Fruit fly (Drosophila melanogaster) whole organism, embryonic: Measurements from ENCODE around the gene CG12112.

ENCODE experiments used
- Adf1 ChIP-seq: fragments of 200-800 bp; sonication (Bioruptor generic); IDR thresholded peaks from 2 replicates; pipeline ENCODE4 v1.3.6; 2022; ENCODE audit warnings: missing biosample characterization, missing genetic modification characterization
- Antp ChIP-seq: fragments of 200-800 bp; sonication (Bioruptor generic); optimal IDR thresholded peaks from 3 replicates; lab custom pipeline; 2016; ENCODE audit warnings: missing biosample characterization, missing genetic modification characterization
- CG10274 ChIP-seq: fragments of 200-800 bp; sonication (Bioruptor generic); optimal IDR thresholded peaks from 3 replicates; lab custom pipeline; 2017; ENCODE audit warnings: missing biosample characterization, mild to moderate bottlenecking, missing genetic modification characterization
- CG10431 ChIP-seq: fragments of 200-800 bp; sonication (Bioruptor generic); optimal IDR thresholded peaks from 3 replicates; lab custom pipeline; 2018; ENCODE audit warnings: missing biosample characterization, mild to moderate bottlenecking, missing genetic modification characterization
- CG11398 ChIP-seq: fragments of 200-800 bp; sonication (Bioruptor generic); optimal IDR thresholded peaks from 2 replicates; lab custom pipeline; 2016; ENCODE audit warnings: missing biosample characterization, missing genetic modification characterization
- CG12744 ChIP-seq: fragments of 200-800 bp; sonication (Bioruptor generic); optimal IDR thresholded peaks from 2 replicates; lab custom pipeline; 2016; ENCODE audit warnings: missing biosample characterization, missing genetic modification characterization
- CG13424 ChIP-seq: fragments of 200-800 bp; sonication (Bioruptor generic); optimal IDR thresholded peaks from 2 replicates; lab custom pipeline; 2019; ENCODE audit warnings: missing biosample characterization, mild to moderate bottlenecking, missing genetic modification characterization, moderate library complexity
- CG15696 ChIP-seq: fragments of 200-800 bp; sonication (Bioruptor generic); optimal IDR thresholded peaks from 2 replicates; lab custom pipeline; 2019; ENCODE audit warnings: missing biosample characterization, mild to moderate bottlenecking, missing genetic modification characterization, moderate library complexity
- CG17328 ChIP-seq: fragments of 200-800 bp; sonication (Bioruptor generic); IDR thresholded peaks from 2 replicates; pipeline ENCODE4 v1.3.6; 2022; ENCODE audit warnings: missing biosample characterization, missing genetic modification characterization
- CG17612 ChIP-seq: fragments of 200-800 bp; sonication (Bioruptor generic); IDR thresholded peaks from 2 replicates; pipeline ENCODE4 v1.3.6; 2022; ENCODE audit warnings: missing biosample characterization, missing genetic modification characterization
- CG2712 ChIP-seq: fragments of 200-800 bp; optimal IDR thresholded peaks from 3 replicates; lab custom pipeline; 2019; ENCODE audit warnings: missing biosample characterization, mild to moderate bottlenecking, missing genetic modification characterization, moderate library complexity
- CG31224 ChIP-seq: fragments of 200-800 bp; sonication (Bioruptor generic); IDR thresholded peaks from 2 replicates; pipeline ENCODE4 v1.3.6; 2022; ENCODE audit warnings: missing biosample characterization, missing genetic modification characterization
- CG31365 ChIP-seq: fragments of 200-800 bp; sonication (Bioruptor generic); optimal IDR thresholded peaks from 2 replicates; lab custom pipeline; 2018; ENCODE audit warnings: missing biosample characterization, mild to moderate bottlenecking, missing genetic modification characterization
- CG32767 ChIP-seq: fragments of 200-800 bp; sonication (Bioruptor generic); IDR thresholded peaks from 2 replicates; pipeline ENCODE4 v1.3.6; 2022; ENCODE audit warnings: missing biosample characterization, missing genetic modification characterization
- CG32772 ChIP-seq: fragments of 200-800 bp; sonication (Bioruptor generic); IDR thresholded peaks from 2 replicates; pipeline ENCODE4 v1.3.6; 2022; ENCODE audit warnings: missing biosample characterization, missing genetic modification characterization
- CG4707 ChIP-seq: fragments of 200-800 bp; sonication (Bioruptor generic); optimal IDR thresholded peaks from 2 replicates; lab custom pipeline; 2018; ENCODE audit warnings: missing biosample characterization, mild to moderate bottlenecking, missing genetic modification characterization, moderate library complexity
- CG6254 ChIP-seq: fragments of 200-800 bp; sonication (Bioruptor generic); optimal IDR thresholded peaks from 3 replicates; lab custom pipeline; 2017; ENCODE audit warnings: mild to moderate bottlenecking, missing biosample characterization, missing genetic modification reagents, missing genetic modification characterization
- CG8478 ChIP-seq: fragments of >200 bp; optimal IDR thresholded peaks from 2 replicates; lab custom pipeline; 2018
- CG8765 ChIP-seq: fragments of 200-800 bp; sonication (Bioruptor generic); IDR thresholded peaks from 2 replicates; pipeline ENCODE4 v1.3.6; 2022; ENCODE audit warnings: missing biosample characterization, missing genetic modification characterization
- CG9817 ChIP-seq: fragments of 200-800 bp; sonication (Bioruptor generic); optimal IDR thresholded peaks from 2 replicates; lab custom pipeline; 2018; ENCODE audit warnings: missing biosample characterization, mild to moderate bottlenecking, missing genetic modification characterization, moderate library complexity
- CHES-1-like ChIP-seq: fragments of 200-800 bp; sonication (Bioruptor generic); optimal IDR thresholded peaks from 2 replicates; lab custom pipeline; 2016; ENCODE audit warnings: missing biosample characterization, missing genetic modification characterization
- Dbx ChIP-seq: fragments of 200-800 bp; sonication (Bioruptor generic); IDR thresholded peaks from 3 replicates; pipeline ENCODE4 v1.3.6; 2022; ENCODE audit warnings: missing biosample characterization, missing genetic modification characterization
- Ets65A ChIP-seq: fragments of 200-800 bp; sonication (Bioruptor generic); peaks from one replicate; lab custom pipeline; 2016; ENCODE audit warnings: missing biosample characterization, missing genetic modification characterization
- Gsc ChIP-seq: fragments of 200-800 bp; sonication (Bioruptor generic); IDR thresholded peaks from 2 replicates; pipeline ENCODE4 v1.3.6; 2022; ENCODE audit warnings: missing biosample characterization, missing genetic modification characterization
- Hmr ChIP-seq: fragments of 200-800 bp; sonication (Bioruptor generic); optimal IDR thresholded peaks from 3 replicates; lab custom pipeline; 2017; ENCODE audit warnings: mild to moderate bottlenecking, missing biosample characterization, missing genetic modification reagents, missing genetic modification characterization
- Hr51 ChIP-seq, 2 experiments: fragments of 200-800 bp; sonication (Bioruptor generic); optimal IDR thresholded peaks; 2 replicates in 1 of 2; 3 replicates in 1 of 2; lab custom pipeline; 2016 to 2018; ENCODE audit warnings: missing biosample characterization in 2 of 2, missing genetic modification characterization in 2 of 2, mild to moderate bottlenecking in 1 of 2, moderate library complexity in 1 of 2
- Mad ChIP-seq: fragments of 200-800 bp; sonication (Bioruptor generic); optimal IDR thresholded peaks from 2 replicates; lab custom pipeline; 2016; ENCODE audit warnings: missing biosample characterization, missing genetic modification characterization
- Max ChIP-seq: fragments of 200-800 bp; sonication (Bioruptor generic); optimal IDR thresholded peaks from 2 replicates; lab custom pipeline; 2016; ENCODE audit warnings: missing biosample characterization, mild to moderate bottlenecking, missing genetic modification characterization
- Myb ChIP-seq: fragments of 200-800 bp; sonication (Bioruptor generic); optimal IDR thresholded peaks from 2 replicates; lab custom pipeline; 2016; ENCODE audit warnings: missing biosample characterization, missing genetic modification characterization
- Nf-YA ChIP-seq: fragments of 200-800 bp; sonication (Bioruptor generic); IDR thresholded peaks from 2 replicates; pipeline ENCODE4 v1.3.6; 2022; ENCODE audit warnings: missing biosample characterization, missing genetic modification characterization
- NfI ChIP-seq: fragments of 200-800 bp; sonication (Bioruptor generic); optimal IDR thresholded peaks from 3 replicates; lab custom pipeline; 2018; ENCODE audit warnings: missing biosample characterization, mild to moderate bottlenecking, missing genetic modification characterization, moderate library complexity
- Sox102F ChIP-seq: fragments of 200-800 bp; sonication (Bioruptor generic); optimal IDR thresholded peaks from 2 replicates; lab custom pipeline; 2018; ENCODE audit warnings: missing biosample characterization, mild to moderate bottlenecking, missing genetic modification characterization, moderate library complexity
- al ChIP-seq: fragments of 200-800 bp; sonication (Bioruptor generic); IDR thresholded peaks from 2 replicates; pipeline ENCODE4 v1.3.6; 2022; ENCODE audit warnings: missing biosample characterization, missing genetic modification characterization
- bbx ChIP-seq: fragments of 200-800 bp; sonication (Bioruptor generic); IDR thresholded peaks from 2 replicates; pipeline ENCODE4 v1.3.6; 2022; ENCODE audit warnings: missing biosample characterization, missing genetic modification characterization; ENCODE audit not compliant: partially characterized antibody
- bigmax ChIP-seq: fragments of 200-800 bp; sonication (Bioruptor generic); optimal IDR thresholded peaks from 2 replicates; lab custom pipeline; 2018; ENCODE audit warnings: missing biosample characterization, mild to moderate bottlenecking, missing genetic modification characterization
- cg ChIP-seq: fragments of 200-800 bp; sonication (Bioruptor generic); optimal IDR thresholded peaks from 3 replicates; lab custom pipeline; 2019; ENCODE audit warnings: missing biosample characterization, mild to moderate bottlenecking, missing genetic modification characterization, moderate library complexity
- dimm ChIP-seq: fragments of 200-800 bp; sonication (Bioruptor generic); IDR thresholded peaks from 2 replicates; pipeline ENCODE4 v1.3.6; 2022; ENCODE audit warnings: missing biosample characterization, missing genetic modification characterization
- dpn ChIP-seq, 2 experiments: fragments of 200-800 bp; sonication (Bioruptor generic); optimal IDR thresholded peaks; 3 replicates each; lab custom pipeline; 2016; ENCODE audit warnings: missing biosample characterization in 2 of 2, missing genetic modification characterization in 2 of 2
- dysf ChIP-seq: fragments of 200-800 bp; sonication (Bioruptor generic); IDR thresholded peaks from 3 replicates; pipeline ENCODE4 v1.3.6; 2022; ENCODE audit warnings: missing biosample characterization, missing genetic modification characterization
- fd64A ChIP-seq: fragments of 200-800 bp; sonication (Bioruptor generic); optimal IDR thresholded peaks from 3 replicates; lab custom pipeline; 2018; ENCODE audit warnings: missing biosample characterization, mild to moderate bottlenecking, missing genetic modification characterization
- jing ChIP-seq: fragments of 200-800 bp; sonication (Bioruptor generic); optimal IDR thresholded peaks from 2 replicates; lab custom pipeline; 2018; ENCODE audit warnings: missing biosample characterization, mild to moderate bottlenecking, missing genetic modification characterization
- kah ChIP-seq: fragments of 200-800 bp; sonication (Bioruptor generic); optimal IDR thresholded peaks from 2 replicates; lab custom pipeline; 2018; ENCODE audit warnings: missing biosample characterization, mild to moderate bottlenecking, missing genetic modification characterization
- lab ChIP-seq: fragments of 200-800 bp; sonication (Bioruptor generic); optimal IDR thresholded peaks from 3 replicates; lab custom pipeline; 2017; ENCODE audit warnings: missing biosample characterization, missing genetic modification characterization, mild to moderate bottlenecking, moderate library complexity, missing genetic modification reagents
- ro ChIP-seq: fragments of 200-800 bp; sonication (Bioruptor generic); IDR thresholded peaks from 2 replicates; pipeline ENCODE4 v1.3.6; 2022; ENCODE audit warnings: missing biosample characterization, missing genetic modification characterization
- salm ChIP-seq: fragments of 200-800 bp; sonication (Bioruptor generic); optimal IDR thresholded peaks from 2 replicates; lab custom pipeline; 2018; ENCODE audit warnings: missing biosample characterization, mild to moderate bottlenecking, missing genetic modification characterization
- seq ChIP-seq: fragments of 200-800 bp; sonication (Bioruptor generic); IDR thresholded peaks from 2 replicates; pipeline ENCODE4 v1.3.6; 2022; ENCODE audit warnings: missing biosample characterization, missing genetic modification characterization
- sob ChIP-seq: fragments of 200-800 bp; sonication (Bioruptor generic); IDR thresholded peaks from 2 replicates; pipeline ENCODE4 v1.3.6; 2022; ENCODE audit warnings: missing biosample characterization, missing genetic modification characterization
- sqz ChIP-seq: fragments of 200-800 bp; sonication (Bioruptor generic); optimal IDR thresholded peaks from 3 replicates; lab custom pipeline; 2018; ENCODE audit warnings: missing biosample characterization, mild to moderate bottlenecking, missing genetic modification characterization
- stc ChIP-seq: fragments of 200-800 bp; sonication (Bioruptor generic); IDR thresholded peaks from 2 replicates; pipeline ENCODE4 v1.3.6; 2022; ENCODE audit warnings: missing biosample characterization, missing genetic modification characterization
- toy ChIP-seq: fragments of 200-800 bp; sonication (Bioruptor generic); IDR thresholded peaks from 2 replicates; pipeline ENCODE4 v1.3.6; 2022; ENCODE audit warnings: missing biosample characterization, missing genetic modification characterization
- zfh1 ChIP-seq: fragments of 200-800 bp; sonication (Bioruptor generic); IDR thresholded peaks from 3 replicates; pipeline ENCODE4 v1.3.6; 2022; ENCODE audit warnings: missing biosample characterization, missing genetic modification characterization

Gene CG12112

dm6 chrX:8538182-8538581 is 21.8 kb downstream of the CG12112 start (continued):
- TF ChIP-seq dysf (GFP tag; lab: Robert Waterston, UW) (peak; percentile 69; the same call in 2 of the 3 replicates), seq (peak; percentile 59), Myb (no peak), CG11398 (GFP tag; lab: Kevin White, UChicago) (peak; percentile 20), CG32772 (GFP tag; lab: Robert Waterston, UW) (peak; percentile 56), CG4707 (peak; percentile 66), CG31224 (0 out of 2 replicates have a peak, but pooled peaks have one; percentile 30), CG12744 (peak; percentile 50), Sox102F (GFP tag; lab: Kevin White, UChicago) (peak; percentile 74), toy (GFP tag; lab: Robert Waterston, UW) (no peak), Hr51 (GFP tag; optimal IDR thresholded peaks at IDR 0.05; lab: Kevin White, UChicago) (peak; percentile 2 to 65), Gsc (GFP tag; lab: Robert Waterston, UW) (no peak), CG15696 (tag; lab: Kevin White, UChicago) (no peak), cg (GFP tag; lab: Kevin White, UChicago) (no peak), CG2712 (tag; lab: Kevin White, UChicago) (peak; percentile 75), sob (GFP tag; lab: Robert Waterston, UW) (peak; percentile 77), al (GFP tag; lab: Robert Waterston, UW) (no peak), fd64A (peak; percentile 1), CG17612 (GFP tag; lab: Robert Waterston, UW) (0 out of 2 replicates have a peak, but pooled peaks have one; percentile 7), Nf-YA (GFP tag; lab: Robert Waterston, UW) (peak; percentile 64; the same call in 1 of the 2 replicates), lab (GFP tag; lab: Kevin White, UChicago) (peak; percentile 78), zfh1 (GFP tag; lab: Robert Waterston, UW) (peak; percentile 65; the same call in 2 of the 3 replicates), Antp (peak; percentile 68), CG6254 (GFP tag; lab: Kevin White, UChicago) (peak; percentile 36), Ets65A (GFP tag; lab: Kevin White, UChicago) (peak; percentile 24), CG10431 (GFP tag; lab: Kevin White, UChicago) (no peak), CG10274 (GFP tag; lab: Kevin White, UChicago) (no peak), CG31365 (no peak), CG32767 (GFP tag; lab: Robert Waterston, UW) (peak; percentile 46; the same call in 1 of the 2 replicates), bbx (GFP tag; lab: Robert Waterston, UW) (no peak), salm (tag; lab: Kevin White, UChicago) (no peak), Max (GFP tag; lab: Kevin White, UChicago) (no peak), bigmax (GFP tag; lab: Kevin White, UChicago) (no peak), jing (GFP tag; lab: Kevin White, UChicago) (peak; percentile 3), dpn (GFP tag; optimal IDR thresholded peaks at IDR 0.05; lab: Kevin White, UChicago) (peak; percentile 42 to 56), ro (GFP tag; lab: Robert Waterston, UW) (no peak), CG17328 (peak; percentile 71), Mad (peak; percentile 12), sqz (GFP tag; lab: Kevin White, UChicago) (peak; percentile 37), CG8765 (GFP tag; lab: Robert Waterston, UW) (no peak), CHES-1-like (GFP tag; lab: Kevin White, UChicago) (no peak), Adf1 (GFP tag; lab: Robert Waterston, UW) (no peak), dimm (0 out of 2 replicates have a peak, but pooled peaks have one; percentile 14), CG9817 (tag; lab: Kevin White, UChicago) (peak; percentile 42), stc (GFP tag; lab: Robert Waterston, UW) (peak; percentile 47; the same call in 1 of the 2 replicates), Hmr (GFP tag; lab: Kevin White, UChicago) (peak; percentile 54), CG13424 (peak; percentile 68), kah (GFP tag; lab: Kevin White, UChicago) (peak; percentile 30), Dbx (0 out of 3 replicates have a peak, but pooled peaks have one; percentile 45), CG8478 (lab: Kevin White, UChicago) (no peak), NfI (GFP tag; lab: Kevin White, UChicago) (peak; percentile 49)
